Worm (Caenorhabditis elegans) whole organism, late embryonic: Measurements from ENCODE around the gene rpi-1.

ENCODE experiments used
- C08G9.2 ChIP-seq: sonication (generic microtip); optimal IDR thresholded peaks from 2 replicates; lab custom pipeline; 2016; ENCODE audit warnings: mild to moderate bottlenecking, missing genetic modification characterization, moderate library complexity, missing compliant biosample characterization
- C38D4.7 ChIP-seq: fragments of 200-800 bp; sonication (Bioruptor generic); optimal IDR thresholded peaks from 2 replicates; lab custom pipeline; 2018; ENCODE audit warnings: mild to moderate bottlenecking, missing genetic modification characterization, moderate library complexity, missing compliant biosample characterization
- K09A11.1 ChIP-seq: sonication (generic microtip); optimal IDR thresholded peaks from 2 replicates; lab custom pipeline; 2017; ENCODE audit warnings: antibody characterized with exemption, mild to moderate bottlenecking, missing genetic modification characterization, missing compliant biosample characterization; ENCODE audit not compliant: insufficient read depth
- T23F11.4 ChIP-seq: fragments of 200-800 bp; sonication (Bioruptor generic); optimal IDR thresholded peaks from 2 replicates; lab custom pipeline; 2018; ENCODE audit warnings: mild to moderate bottlenecking, missing genetic modification characterization, missing compliant biosample characterization
- ahr-1 ChIP-seq: sonication (generic microtip); optimal IDR thresholded peaks from 2 replicates; lab custom pipeline; 2016; ENCODE audit warnings: missing genetic modification characterization, missing compliant biosample characterization
- ama-1 ChIP-seq: fragments of 150-350 bp; optimal IDR thresholded peaks from 2 replicates; lab custom pipeline; 2014
- ceh-14 ChIP-seq: sonication (generic microtip); optimal IDR thresholded peaks from 2 replicates; lab custom pipeline; 2016; ENCODE audit warnings: missing genotype, missing genetic modification characterization, missing compliant biosample characterization
- ceh-18 ChIP-seq: sonication (generic microtip); optimal IDR thresholded peaks from 2 replicates; lab custom pipeline; 2016; ENCODE audit warnings: missing genetic modification characterization, missing compliant biosample characterization
- ceh-19 ChIP-seq: fragments of 200-800 bp; sonication (Bioruptor generic); optimal IDR thresholded peaks from 2 replicates; lab custom pipeline; 2018; ENCODE audit warnings: mild to moderate bottlenecking, missing genetic modification characterization, missing compliant biosample characterization
- ceh-2 ChIP-seq: sonication (generic microtip); optimal IDR thresholded peaks from 2 replicates; lab custom pipeline; 2016; ENCODE audit warnings: missing genotype, missing genetic modification characterization, missing compliant biosample characterization
- ceh-22 ChIP-seq: sonication (generic microtip); optimal IDR thresholded peaks from 2 replicates; lab custom pipeline; 2017; ENCODE audit warnings: missing biosample characterization, missing genetic modification characterization
- ceh-24 ChIP-seq: sonication (generic microtip); optimal IDR thresholded peaks from 2 replicates; lab custom pipeline; 2016; ENCODE audit warnings: mild to moderate bottlenecking, missing genetic modification characterization, missing compliant biosample characterization
- ceh-30 ChIP-seq: fragments of 150-350 bp; optimal IDR thresholded peaks from 2 replicates; lab custom pipeline; 2014; ENCODE audit warnings: missing biosample characterization, missing genetic modification characterization
- ceh-31 ChIP-seq: sonication (generic microtip); optimal IDR thresholded peaks from 2 replicates; lab custom pipeline; 2016; ENCODE audit warnings: missing genetic modification characterization, missing compliant biosample characterization
- ceh-34 ChIP-seq: sonication (generic microtip); optimal IDR thresholded peaks from 2 replicates; lab custom pipeline; 2016; ENCODE audit warnings: mild to moderate bottlenecking, missing genetic modification characterization, missing compliant biosample characterization
- ceh-48 ChIP-seq: sonication (generic microtip); optimal IDR thresholded peaks from 2 replicates; lab custom pipeline; 2016; ENCODE audit warnings: missing genetic modification characterization, inconsistent platforms, missing compliant biosample characterization
- ceh-6 ChIP-seq: fragments of 200-800 bp; sonication (Bioruptor generic); optimal IDR thresholded peaks from 2 replicates; lab custom pipeline; 2018; ENCODE audit warnings: mild to moderate bottlenecking, missing genetic modification characterization, missing compliant biosample characterization
- ceh-9 ChIP-seq: sonication (generic microtip); optimal IDR thresholded peaks from 2 replicates; lab custom pipeline; 2016; ENCODE audit warnings: mild to moderate bottlenecking, missing genetic modification characterization, inconsistent platforms, missing compliant biosample characterization
- che-1 ChIP-seq: sonication (generic microtip); optimal IDR thresholded peaks from 2 replicates; lab custom pipeline; 2016; ENCODE audit warnings: mild to moderate bottlenecking, missing genetic modification characterization, missing compliant biosample characterization
- dmd-4 ChIP-seq: sonication (generic microtip); optimal IDR thresholded peaks from 2 replicates; lab custom pipeline; 2016; ENCODE audit warnings: borderline replicate concordance, missing genetic modification characterization, missing compliant biosample characterization
- dve-1 ChIP-seq: sonication (generic microtip); optimal IDR thresholded peaks from 2 replicates; lab custom pipeline; 2017; ENCODE audit warnings: antibody characterized with exemption, mild to moderate bottlenecking, missing genetic modification characterization, missing compliant biosample characterization
- elt-2 ChIP-seq: sonication (generic microtip); optimal IDR thresholded peaks from 2 replicates; lab custom pipeline; 2016; ENCODE audit warnings: missing genetic modification reagents, missing genetic modification characterization, missing compliant biosample characterization
- fkh-6 ChIP-seq: sonication (generic microtip); optimal IDR thresholded peaks from 2 replicates; lab custom pipeline; 2016; ENCODE audit warnings: missing genetic modification characterization, missing compliant biosample characterization
- gmeb-2 ChIP-seq: sonication (generic microtip); optimal IDR thresholded peaks from 2 replicates; lab custom pipeline; 2016; ENCODE audit warnings: missing genetic modification characterization, inconsistent platforms, missing compliant biosample characterization
- hlh-30 ChIP-seq: sonication (generic microtip); optimal IDR thresholded peaks from 2 replicates; lab custom pipeline; 2017; ENCODE audit warnings: antibody characterized with exemption, missing genetic modification characterization, missing compliant biosample characterization; ENCODE audit not compliant: insufficient read depth
- hlh-8 ChIP-seq: sonication (generic microtip); optimal IDR thresholded peaks from 2 replicates; lab custom pipeline; 2016; ENCODE audit warnings: missing genotype, missing genetic modification characterization, missing compliant biosample characterization
- lin-11 ChIP-seq: fragments of 200-800 bp; sonication (Bioruptor generic); optimal IDR thresholded peaks from 2 replicates; lab custom pipeline; 2018; ENCODE audit warnings: mild to moderate bottlenecking, missing genetic modification characterization, missing compliant biosample characterization
- madf-2 ChIP-seq: sonication (generic microtip); optimal IDR thresholded peaks from 2 replicates; lab custom pipeline; 2017; ENCODE audit warnings: missing genetic modification characterization, missing compliant biosample characterization
- mec-3 ChIP-seq: sonication (generic microtip); optimal IDR thresholded peaks from 2 replicates; lab custom pipeline; 2016; ENCODE audit warnings: borderline replicate concordance, missing genetic modification characterization, missing compliant biosample characterization
- nfya-1 ChIP-seq: sonication (generic microtip); optimal IDR thresholded peaks from 2 replicates; lab custom pipeline; 2017; ENCODE audit warnings: missing genetic modification characterization, mild to moderate bottlenecking, missing compliant biosample characterization, antibody characterized with exemption, moderate library complexity
- npax-4 ChIP-seq: sonication (generic microtip); optimal IDR thresholded peaks from 2 replicates; lab custom pipeline; 2016; ENCODE audit warnings: missing genetic modification characterization, missing compliant biosample characterization
- odd-2 ChIP-seq: sonication (generic microtip); optimal IDR thresholded peaks from 2 replicates; lab custom pipeline; 2017; ENCODE audit warnings: antibody characterized with exemption, mild to moderate bottlenecking, missing genetic modification characterization, missing compliant biosample characterization
- pag-3 ChIP-seq: sonication (generic microtip); optimal IDR thresholded peaks from 2 replicates; lab custom pipeline; 2016; ENCODE audit warnings: missing compliant biosample characterization, missing genetic modification characterization, borderline replicate concordance
- pax-1 ChIP-seq: fragments of 150-350 bp; optimal IDR thresholded peaks from 2 replicates; lab custom pipeline; 2014; ENCODE audit warnings: missing biosample characterization, missing genetic modification characterization
- pha-2 ChIP-seq: sonication (generic microtip); optimal IDR thresholded peaks from 2 replicates; lab custom pipeline; 2017; ENCODE audit warnings: mild to moderate bottlenecking, missing genetic modification characterization, missing compliant biosample characterization
- pqm-1 ChIP-seq: sonication (generic microtip); optimal IDR thresholded peaks from 2 replicates; lab custom pipeline; 2016; ENCODE audit warnings: missing genetic modification characterization, missing compliant biosample characterization
- pros-1 ChIP-seq: fragments of 150-350 bp; optimal IDR thresholded peaks from 2 replicates; lab custom pipeline; 2014; ENCODE audit warnings: missing biosample characterization, missing genetic modification reagents, missing genetic modification characterization
- ref-2 ChIP-seq: sonication (generic microtip); optimal IDR thresholded peaks from 2 replicates; lab custom pipeline; 2016; ENCODE audit warnings: missing genetic modification characterization, missing compliant biosample characterization
- rnt-1 ChIP-seq: sonication (generic microtip); optimal IDR thresholded peaks from 2 replicates; lab custom pipeline; 2016; ENCODE audit warnings: missing genetic modification characterization, missing compliant biosample characterization
- sdc-2 ChIP-seq: sonication (generic microtip); optimal IDR thresholded peaks from 2 replicates; lab custom pipeline; 2016; ENCODE audit warnings: missing genotype, missing genetic modification characterization, missing compliant biosample characterization
- sox-2 ChIP-seq: fragments of 200-800 bp; sonication (Bioruptor generic); IDR thresholded peaks from 2 replicates; pipeline ENCODE4 v1.3.6; 2022; ENCODE audit warnings: missing genetic modification reagents, missing genetic modification characterization, missing compliant biosample characterization
- sox-4 ChIP-seq: sonication (generic microtip); optimal IDR thresholded peaks from 2 replicates; lab custom pipeline; 2017; ENCODE audit warnings: mild to moderate bottlenecking, missing genetic modification characterization, inconsistent platforms, missing compliant biosample characterization
- syd-9 ChIP-seq: sonication (generic microtip); optimal IDR thresholded peaks from 2 replicates; lab custom pipeline; 2016; ENCODE audit warnings: mild to moderate bottlenecking, missing genetic modification characterization, moderate library complexity, missing compliant biosample characterization
- tbx-2 ChIP-seq: sonication (generic microtip); optimal IDR thresholded peaks from 2 replicates; lab custom pipeline; 2016; ENCODE audit warnings: missing genetic modification characterization, missing compliant biosample characterization
- tbx-7 ChIP-seq: sonication (generic microtip); optimal IDR thresholded peaks from 2 replicates; lab custom pipeline; 2016; ENCODE audit warnings: missing genotype, missing genetic modification characterization, missing compliant biosample characterization
- ttx-3 ChIP-seq: sonication (generic microtip); optimal IDR thresholded peaks from 2 replicates; lab custom pipeline; 2016; ENCODE audit warnings: missing genetic modification reagents, missing genetic modification characterization, missing compliant biosample characterization
- unc-3 ChIP-seq, 2 experiments: fragments of 200-800 bp in 1 of 2; sonication (Bioruptor generic) in 1 of 2; sonication (generic microtip) in 1 of 2; conservative IDR thresholded peaks in 1 of 2; optimal IDR thresholded peaks in 1 of 2; 2 replicates each; pipeline versions ENCODE4 v1.3.6 to Lab custom; 2016 to 2022; ENCODE audit warnings: missing compliant biosample characterization in 2 of 2, missing genetic modification characterization in 2 of 2, missing genetic modification reagents in 1 of 2
- unc-42 ChIP-seq: sonication (generic microtip); optimal IDR thresholded peaks from 2 replicates; lab custom pipeline; 2016; ENCODE audit warnings: missing genotype, missing genetic modification characterization, missing compliant biosample characterization
- unc-86 ChIP-seq: sonication (generic microtip); optimal IDR thresholded peaks from 2 replicates; lab custom pipeline; 2016; ENCODE audit warnings: missing genetic modification characterization, missing compliant biosample characterization
- zip-5 ChIP-seq: sonication (generic microtip); optimal IDR thresholded peaks from 2 replicates; lab custom pipeline; 2016; ENCODE audit warnings: missing genetic modification characterization, missing compliant biosample characterization
- ztf-16 ChIP-seq: sonication (generic microtip); optimal IDR thresholded peaks from 2 replicates; lab custom pipeline; 2017; ENCODE audit warnings: missing genetic modification characterization, missing compliant biosample characterization

The rpi-1 gene

DNA sequence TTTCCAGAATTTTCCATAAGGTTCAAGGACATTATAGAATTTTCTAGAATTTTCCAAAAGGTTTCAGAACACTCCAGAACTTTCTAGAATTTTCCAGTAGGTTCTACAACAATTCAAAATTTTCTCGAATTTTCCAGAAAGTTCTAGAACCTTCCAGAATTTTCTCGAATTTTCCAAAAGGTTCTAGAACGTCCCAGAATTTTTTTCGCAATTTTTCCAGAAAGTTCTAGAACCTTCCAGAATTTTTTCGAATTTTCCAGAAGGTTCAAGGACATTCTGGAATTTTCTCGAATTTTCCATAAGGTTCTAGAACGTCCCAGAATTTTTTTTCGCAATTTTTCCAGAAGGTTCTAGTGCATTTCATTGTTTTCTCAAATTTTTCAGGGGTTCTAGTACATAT is 15.5 kb upstream of the rpi-1 start:
- TF ChIP-seq ceh-14 (no peak), ceh-48 (no peak), pax-1 (tag; lab: Kevin White, UChicago) (no peak), ceh-22 (no peak), zip-5 (tag; lab: Kevin White, UChicago) (no peak), tbx-2 (no peak), ceh-2 (tag; lab: Kevin White, UChicago) (no peak), ama-1 (lab: Kevin White, UChicago) (no peak), mec-3 (tag; lab: Kevin White, UChicago) (no peak), ceh-34 (tag; lab: Kevin White, UChicago) (no peak), C38D4.7 (GFP tag; lab: Kevin White, UChicago) (no peak), npax-4 (tag; lab: Kevin White, UChicago) (no peak), fkh-6 (tag; lab: Kevin White, UChicago) (no peak), ceh-19 (GFP tag; lab: Kevin White, UChicago) (no peak)
- TF ChIP-seq, all 69 proteins: peak for 0

DNA sequence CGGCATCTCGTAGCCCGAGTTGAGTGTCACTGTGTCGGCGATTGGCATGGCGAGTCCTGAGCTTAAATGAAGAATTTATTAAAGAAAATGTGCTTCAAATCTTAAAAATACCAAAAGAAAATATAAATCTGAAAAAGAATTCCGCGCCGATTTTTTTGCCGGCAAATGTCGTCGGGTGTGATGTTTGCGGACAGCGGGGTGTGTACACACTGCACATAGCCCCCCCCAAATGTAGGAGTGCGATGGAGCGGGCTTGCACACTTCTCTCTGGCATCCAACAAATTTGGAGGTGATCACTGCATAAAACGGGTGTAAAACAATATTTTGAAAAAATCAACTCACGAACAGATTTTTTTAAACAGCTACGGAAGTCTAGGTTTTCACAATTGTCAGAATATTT is 13.9 kb upstream of the rpi-1 start, which contains the start of gene Y39G8B.2:
Y39G8B.2 (minus strand) TSS at position 61 of the 400 bp plus-strand sequence.
- TF ChIP-seq pax-1 (tag; lab: Kevin White, UChicago) (no peak), unc-42 (tag; lab: Kevin White, UChicago) (peak; percentile 57), pqm-1 (tag; lab: Kevin White, UChicago) (no peak), K09A11.1 (peak; percentile 33), ceh-24 (no peak), hlh-30 (tag; lab: Kevin White, UChicago) (peak; percentile 32), madf-2 (tag; lab: Kevin White, UChicago) (peak; percentile 41), ztf-16 (tag; lab: Kevin White, UChicago) (peak; percentile 56), pag-3 (tag; lab: Kevin White, UChicago) (peak; percentile 12), ref-2 (tag; lab: Kevin White, UChicago) (peak; percentile 82), ceh-48 (peak; percentile 26), dve-1 (tag; lab: Kevin White, UChicago) (peak; percentile 59), nfya-1 (tag; lab: Kevin White, UChicago) (peak; percentile 81), syd-9 (tag; lab: Kevin White, UChicago) (peak; percentile 52), sox-4 (tag; lab: Kevin White, UChicago) (peak; percentile 30), pha-2 (tag; lab: Kevin White, UChicago) (no peak), gmeb-2 (peak; percentile 20), rnt-1 (tag; lab: Kevin White, UChicago) (peak; percentile 36), unc-86 (tag; lab: Kevin White, UChicago) (peak; percentile 2), ceh-9 (tag; lab: Kevin White, UChicago) (no peak), ceh-34 (tag; lab: Kevin White, UChicago) (peak; percentile 76), ceh-6 (peak; percentile 34), tbx-7 (no peak), odd-2 (tag; lab: Kevin White, UChicago) (no peak), ahr-1 (tag; lab: Kevin White, UChicago) (no peak), sdc-2 (tag; lab: Kevin White, UChicago) (peak; percentile 9), dmd-4 (tag; lab: Kevin White, UChicago) (no peak), C08G9.2 (tag; lab: Kevin White, UChicago) (peak; percentile 48), ceh-18 (tag; lab: Kevin White, UChicago) (peak; percentile 65), T23F11.4 (GFP tag; lab: Kevin White, UChicago) (no peak), hlh-8 (tag; lab: Kevin White, UChicago) (no peak), che-1 (no peak), tbx-2 (peak; percentile 69), lin-11 (tag; lab: Kevin White, UChicago) (peak; percentile 9), unc-3 (GFP tag; conservative IDR thresholded peaks at IDR 0.05; lab: Robert Waterston, UW) (no peak), unc-3 (tag; optimal IDR thresholded peaks at IDR 0.05; lab: Kevin White, UChicago) (no peak), sox-2 (GFP tag; lab: Robert Waterston, UW) (no peak), ceh-30 (peak; percentile 1), elt-2 (tag; lab: Kevin White, UChicago) (peak; percentile 59), ttx-3 (tag; lab: Kevin White, UChicago) (no peak), zip-5 (tag; lab: Kevin White, UChicago) (no peak), ceh-31 (tag; lab: Kevin White, UChicago) (peak; percentile 72), pros-1 (peak; percentile 36)
